Worm (Caenorhabditis elegans): ENCODE data around the gene Y39A1A.21.
A peak's percentile ranks its signal among the peaks of the same experiment; 100 is the strongest.

DNA sequence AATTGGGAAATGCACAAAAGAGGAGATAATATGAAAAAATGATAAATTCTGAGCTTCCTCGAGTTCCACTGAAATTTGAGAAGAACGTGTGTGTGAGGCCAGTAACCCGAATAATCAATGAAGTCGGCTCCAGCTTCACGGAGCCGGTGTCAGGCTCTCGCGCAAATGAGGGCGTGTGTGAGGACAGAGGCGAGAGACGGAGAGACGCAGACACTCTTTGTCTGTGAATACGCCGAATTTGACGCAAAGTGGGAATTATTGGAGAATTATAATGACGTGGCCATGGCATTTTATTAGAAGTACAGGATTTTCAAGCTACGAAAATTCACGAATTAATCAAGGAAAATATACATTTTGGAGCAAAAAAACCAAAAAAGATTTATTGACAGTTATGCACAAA is 33.1 kb upstream of the Y39A1A.21 start:
- TF ChIP-seq ztf-23 (GFP tag; IDR thresholded peaks at IDR 0.05) (peak; percentile 83), ref-1 (GFP tag; conservative IDR thresholded peaks at IDR 0.05) (no peak), med-1 (GFP tag; optimal IDR thresholded peaks at IDR 0.05; ENCODE audit: insufficient read depth) (no peak), flt-1 (GFP tag; IDR thresholded peaks at IDR 0.05) (0 out of 2 replicates have a peak, but pooled peaks have one; percentile 51)
